Fruit fly (Drosophila melanogaster): ENCODE results near the gene hng3.
A peak's percentile ranks its signal among the peaks of the same experiment; 100 is the strongest.

- TF ChIP-seq usp (GFP tag; optimal IDR thresholded peaks at IDR 0.05) (no peak), h (GFP tag; optimal IDR thresholded peaks at IDR 0.05) (peak; percentile 88), Myc (optimal IDR thresholded peaks at IDR 0.05) (no peak), sage (GFP tag; optimal IDR thresholded peaks at IDR 0.05) (no peak), dmrt93B (GFP tag; optimal IDR thresholded peaks at IDR 0.05) (peak; percentile 30)
Measured at dm6 chr3L:765515-766292, 10.4 kb upstream of the hng3 start.
